Worm (Caenorhabditis elegans) whole organism, early embryonic: ENCODE measurements around the gene sre-47.

Experiments used
- B0310.2 ChIP-seq: sonication (generic microtip); optimal IDR thresholded peaks from 2 replicates; lab custom pipeline; 2016; ENCODE audit warnings: mild to moderate bottlenecking, missing genetic modification characterization, missing compliant biosample characterization
- aly-1 ChIP-seq: sonication (generic microtip); optimal IDR thresholded peaks from 2 replicates; lab custom pipeline; 2016; ENCODE audit warnings: missing genetic modification characterization, missing compliant biosample characterization
- ama-1 ChIP-seq: fragments of 150-350 bp; optimal IDR thresholded peaks from 2 replicates; lab custom pipeline; 2014
- ceh-36 ChIP-seq: sonication (generic microtip); optimal IDR thresholded peaks from 2 replicates; lab custom pipeline; 2016; ENCODE audit warnings: missing genetic modification characterization, inconsistent platforms, missing compliant biosample characterization
- ets-7 ChIP-seq: sonication (generic microtip); optimal IDR thresholded peaks from 2 replicates; lab custom pipeline; 2016; ENCODE audit warnings: missing genotype, missing genetic modification characterization, missing compliant biosample characterization
- flt-1 ChIP-seq: fragments of 200-800 bp; sonication (Bioruptor generic); IDR thresholded peaks from 2 replicates; pipeline ENCODE4 v1.3.6; 2022; ENCODE audit warnings: missing genetic modification characterization, missing compliant biosample characterization
- hmg-4 ChIP-seq: fragments of 200-800 bp; sonication (Bioruptor generic); optimal IDR thresholded peaks from 2 replicates; lab custom pipeline; 2018; ENCODE audit warnings: mild to moderate bottlenecking, missing genetic modification characterization, missing compliant biosample characterization
- hnd-1 ChIP-seq: sonication (generic microtip); optimal IDR thresholded peaks from 2 replicates; lab custom pipeline; 2016; ENCODE audit warnings: missing genetic modification characterization, missing compliant biosample characterization
- pes-1 ChIP-seq: fragments of 200-800 bp; sonication (Bioruptor generic); IDR thresholded peaks from 2 replicates; pipeline ENCODE4 v1.3.6; 2022; ENCODE audit warnings: missing genetic modification reagents, missing genetic modification characterization, missing compliant biosample characterization
- scrt-1 ChIP-seq: fragments of 200-800 bp; sonication (Bioruptor generic); IDR thresholded peaks from 2 replicates; pipeline ENCODE4 v1.3.6; 2022; ENCODE audit warnings: missing genetic modification characterization, missing compliant biosample characterization
- sea-1 ChIP-seq: fragments of 200-800 bp; sonication (Bioruptor generic); conservative IDR thresholded peaks from 2 replicates; pipeline ENCODE4 v1.3.6; 2022; ENCODE audit warnings: missing genetic modification characterization, missing compliant biosample characterization
- tbx-11 ChIP-seq: fragments of 200-800 bp; sonication (Bioruptor generic); IDR thresholded peaks from 2 replicates; pipeline ENCODE4 v1.3.6; 2022; ENCODE audit warnings: missing genetic modification characterization, missing compliant biosample characterization
- tra-4 ChIP-seq: sonication (generic microtip); optimal IDR thresholded peaks from 2 replicates; lab custom pipeline; 2017; ENCODE audit warnings: missing genetic modification characterization, missing compliant biosample characterization

DNA sequence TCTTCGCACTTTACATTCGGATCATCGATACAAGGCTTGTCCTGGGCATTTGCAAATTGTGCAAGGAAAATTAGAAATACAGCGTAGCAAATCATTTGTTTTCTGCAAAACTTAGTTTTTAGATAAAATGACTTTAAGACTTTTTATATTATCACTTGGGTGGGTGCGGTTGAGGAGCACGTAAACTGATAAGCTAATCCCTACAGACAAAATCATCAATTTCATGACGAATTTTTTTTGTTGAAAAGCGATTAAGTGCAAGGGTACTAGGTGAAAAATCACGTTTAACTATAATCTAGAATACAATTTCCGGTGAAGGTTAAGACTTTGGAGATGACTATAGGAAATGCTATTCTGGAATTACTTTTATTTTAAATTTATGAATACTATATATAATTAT, 13.0 kb upstream of the sre-47 start, which contains the start of gene F01D5.1:
- TF ChIP-seq ama-1 (lab: Kevin White, UChicago) = no peak
- no peak for TF ChIP-seq pes-1 (GFP tag; lab: Robert Waterston, UW)
- TF ChIP-seq tra-4 = no peak
- TF ChIP-seq tbx-11 (GFP tag; lab: Robert Waterston, UW) = no peak
- no peak for TF ChIP-seq scrt-1 (GFP tag; lab: Robert Waterston, UW)
- no peak for TF ChIP-seq sea-1 (GFP tag; lab: Robert Waterston, UW)
- TF ChIP-seq ets-7 (tag; lab: Kevin White, UChicago) = no peak
- no peak for TF ChIP-seq B0310.2
- TF ChIP-seq aly-1 (tag; lab: Kevin White, UChicago) = no peak
- no peak for TF ChIP-seq hnd-1 (tag; lab: Kevin White, UChicago)
- TF ChIP-seq flt-1 = no peak
- no peak for TF ChIP-seq ceh-36 (tag; lab: Kevin White, UChicago)
- no peak for TF ChIP-seq hmg-4 (GFP tag; lab: Kevin White, UChicago)
